Worm (Caenorhabditis elegans) whole organism, L2 larva: ENCODE results near the gene cit-1.2.

Experiments used
- ama-1 ChIP-seq: fragments of 150-350 bp; optimal IDR thresholded peaks from 2 replicates; lab custom pipeline; 2018; ENCODE audit warnings: inconsistent platforms
- ceh-16 ChIP-seq: fragments of 150-350 bp; optimal IDR thresholded peaks from 2 replicates; lab custom pipeline; 2014; ENCODE audit warnings: missing biosample characterization, missing genetic modification characterization
- unc-39 ChIP-seq: fragments of 150-350 bp; optimal IDR thresholded peaks from 2 replicates; lab custom pipeline; 2014; ENCODE audit warnings: missing biosample characterization, missing genetic modification characterization
- ztf-11 ChIP-seq: sonication (generic microtip); optimal IDR thresholded peaks from 2 replicates; lab custom pipeline; 2017; ENCODE audit warnings: missing biosample characterization, missing genetic modification characterization

- no peak for TF ChIP-seq unc-39 (tag; lab: Kevin White, UChicago)
- TF ChIP-seq ama-1 (lab: Kevin White, UChicago): no peak
- TF ChIP-seq ceh-16 (tag; lab: Kevin White, UChicago): no peak
- TF ChIP-seq ztf-11 (tag; lab: Kevin White, UChicago): no peak
These were observed 25.9 kb downstream of the cit-1.2 start for ce11 chrIII:8036497-8036896.
